Fruit fly (Drosophila melanogaster): ENCODE data around the gene Gss1.

dm6 chrX:17912514-17912913 lies 23.2 kb downstream of the Gss1 start:
- TF ChIP-seq pad (GFP tag; optimal IDR thresholded peaks at IDR 0.05): no peak
- no peak for TF ChIP-seq CG33017 (tag; optimal IDR thresholded peaks at IDR 0.05)
- TF ChIP-seq Hr96 (GFP tag; optimal IDR thresholded peaks at IDR 0.05): no peak
- TF ChIP-seq ovo (GFP tag; optimal IDR thresholded peaks at IDR 0.05): no peak
- no peak for TF ChIP-seq kay (GFP tag; ENCODE audit: borderline replicate concordance)
- TF ChIP-seq Clk (GFP tag; optimal IDR thresholded peaks at IDR 0.05): no peak
- no peak for TF ChIP-seq cnc (optimal IDR thresholded peaks at IDR 0.05)
- no peak for TF ChIP-seq cic (GFP tag; optimal IDR thresholded peaks at IDR 0.05)

Measured in whole organism, adult.